Worm (Caenorhabditis elegans): ENCODE results near the gene Y81B9A.3.

Y81B9A.3 gene

DNA sequence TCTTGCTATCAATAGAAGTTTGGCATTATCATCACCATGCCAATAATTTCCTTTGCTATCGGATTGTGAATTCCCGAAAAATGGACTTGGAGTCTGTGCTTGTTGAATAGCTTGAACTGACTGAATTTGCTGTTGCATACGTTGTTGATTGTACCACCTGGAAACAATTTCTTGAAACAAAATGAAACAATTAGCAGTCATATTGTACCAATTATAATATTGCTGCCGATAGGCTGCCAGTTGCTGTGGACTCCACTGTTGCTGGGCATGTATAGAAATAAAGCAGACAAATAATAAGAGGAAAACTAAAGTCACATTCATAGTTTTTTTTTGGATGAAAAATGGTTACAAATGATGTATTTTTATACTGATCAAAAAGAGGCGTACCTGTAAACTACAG is 15.3 kb upstream of the Y81B9A.3 start, which contains the start of gene B0563.10:
Gene B0563.10, minus strand, starts transcription at position 325 of the 400 bp plus-strand sequence.
- TF ChIP-seq sma-3 (GFP tag; optimal IDR thresholded peaks at IDR 0.05) = no peak
- TF ChIP-seq unc-62 (GFP tag; optimal IDR thresholded peaks at IDR 0.05) = no peak
- no peak for TF ChIP-seq F13H6.1 (tag; optimal IDR thresholded peaks at IDR 0.05)
- TF ChIP-seq ztf-4 (tag; optimal IDR thresholded peaks at IDR 0.05) = no peak
- no peak for TF ChIP-seq egl-27 (tag; optimal IDR thresholded peaks at IDR 0.05)
- TF ChIP-seq nhr-11 (tag; optimal IDR thresholded peaks at IDR 0.05) = no peak
- TF ChIP-seq lsy-2 (tag; optimal IDR thresholded peaks at IDR 0.05) = no peak
- no peak for TF ChIP-seq elt-1 (tag; optimal IDR thresholded peaks at IDR 0.05)
- no peak for TF ChIP-seq nhr-129 (tag; optimal IDR thresholded peaks at IDR 0.05)
- no peak for TF ChIP-seq Y55F3AM.14 (GFP tag; optimal IDR thresholded peaks at IDR 0.05)
- no peak for TF ChIP-seq nhr-6 (tag; optimal IDR thresholded peaks at IDR 0.05)
- TF ChIP-seq snpc-4 (tag; optimal IDR thresholded peaks at IDR 0.05) = no peak
- no peak for TF ChIP-seq nhr-25 (tag; optimal IDR thresholded peaks at IDR 0.05)
- no peak for TF ChIP-seq nhr-12 (tag; optimal IDR thresholded peaks at IDR 0.05)
- no peak for TF ChIP-seq nhr-10 (tag; optimal IDR thresholded peaks at IDR 0.05)

DNA sequence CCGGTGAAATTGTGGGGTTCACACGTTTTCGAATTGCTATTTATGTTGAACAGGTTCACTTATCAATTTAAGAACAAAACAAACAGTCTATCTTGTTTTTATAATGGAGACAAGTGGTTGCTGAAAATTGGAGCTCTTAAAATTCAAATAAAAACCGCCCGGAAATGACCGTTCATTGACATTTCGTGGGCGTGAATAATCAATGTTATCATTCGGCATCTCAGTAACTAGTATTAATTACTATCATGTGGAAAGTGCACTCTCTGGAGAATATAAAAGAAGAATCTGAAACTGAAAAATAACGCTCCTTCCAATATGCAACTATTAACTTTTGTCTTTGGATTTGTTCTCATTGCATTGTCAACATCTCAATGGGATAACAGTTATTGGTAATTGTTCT is 14.0 kb upstream of the Y81B9A.3 start, which contains the start of gene B0563.9:
Gene B0563.9, plus strand, starts transcription at position 301 of the 400 bp plus-strand sequence.
- TF ChIP-seq nhr-237 (tag; optimal IDR thresholded peaks at IDR 0.05) (no peak), skn-1 (tag; optimal IDR thresholded peaks at IDR 0.05) (no peak), nhr-25 (tag; optimal IDR thresholded peaks at IDR 0.05) (no peak), ztf-11 (tag; optimal IDR thresholded peaks at IDR 0.05) (no peak), nhr-23 (tag; optimal IDR thresholded peaks at IDR 0.05) (no peak), alr-1 (tag; optimal IDR thresholded peaks at IDR 0.05) (no peak), lsy-2 (tag; optimal IDR thresholded peaks at IDR 0.05) (no peak), nhr-10 (tag; optimal IDR thresholded peaks at IDR 0.05) (no peak), crh-2 (tag; optimal IDR thresholded peaks at IDR 0.05) (no peak), F13H6.1 (tag; optimal IDR thresholded peaks at IDR 0.05) (no peak), ama-1 (optimal IDR thresholded peaks at IDR 0.05) (no peak), ceh-82 (tag; optimal IDR thresholded peaks at IDR 0.05) (no peak), nhr-12 (tag; optimal IDR thresholded peaks at IDR 0.05) (no peak), lin-13 (GFP tag; optimal IDR thresholded peaks at IDR 0.05) (no peak), elt-3 (tag; optimal IDR thresholded peaks at IDR 0.05) (no peak), nhr-129 (tag; optimal IDR thresholded peaks at IDR 0.05) (no peak), peb-1 (tag; optimal IDR thresholded peaks at IDR 0.05) (no peak), sma-3 (GFP tag; optimal IDR thresholded peaks at IDR 0.05) (no peak)

ce11 chrX:9170058-9170457 is 12.2 kb upstream of the Y81B9A.3 start:
- TF ChIP-seq nhr-25 (tag; optimal IDR thresholded peaks at IDR 0.05) = no peak
- TF ChIP-seq nhr-6 (tag; optimal IDR thresholded peaks at IDR 0.05) = no peak
- no peak for TF ChIP-seq zag-1 (tag; optimal IDR thresholded peaks at IDR 0.05)
- TF ChIP-seq nhr-11 (tag; optimal IDR thresholded peaks at IDR 0.05) = no peak
- TF ChIP-seq nhr-12 (tag; optimal IDR thresholded peaks at IDR 0.05) = no peak
- no peak for TF ChIP-seq nhr-129 (tag; optimal IDR thresholded peaks at IDR 0.05)
- TF ChIP-seq ama-1 (optimal IDR thresholded peaks at IDR 0.05) = no peak
- no peak for TF ChIP-seq lin-13 (GFP tag; optimal IDR thresholded peaks at IDR 0.05)
- no peak for TF ChIP-seq unc-62 (GFP tag; optimal IDR thresholded peaks at IDR 0.05)
- TF ChIP-seq gmeb-1 (tag; optimal IDR thresholded peaks at IDR 0.05) = no peak
- no peak for TF ChIP-seq ztf-4 (tag; optimal IDR thresholded peaks at IDR 0.05)
- no peak for TF ChIP-seq nhr-23 (tag; optimal IDR thresholded peaks at IDR 0.05)
- TF ChIP-seq unc-55 (GFP tag; optimal IDR thresholded peaks at IDR 0.05) = no peak
- TF ChIP-seq skn-1 (tag; optimal IDR thresholded peaks at IDR 0.05) = no peak
- TF ChIP-seq snpc-4 (tag; optimal IDR thresholded peaks at IDR 0.05) = no peak
- TF ChIP-seq ceh-16 (tag; optimal IDR thresholded peaks at IDR 0.05) = no peak

ce11 chrX:9171241-9171640 is 11.0 kb upstream of the Y81B9A.3 start, which contains the start of gene B0563.1:
B0563.1 (plus strand) TSS chrX:9171541.
- TF ChIP-seq lsy-2 (tag; optimal IDR thresholded peaks at IDR 0.05) = no peak
- no peak for TF ChIP-seq blmp-1 (tag; optimal IDR thresholded peaks at IDR 0.05; ENCODE audit: insufficient read depth)
- no peak for TF ChIP-seq sem-4 (tag; optimal IDR thresholded peaks at IDR 0.05)
- no peak for TF ChIP-seq ztf-4 (tag; optimal IDR thresholded peaks at IDR 0.05)

ce11 chrX:9172278-9172677 is 10.0 kb upstream of the Y81B9A.3 start, which contains the start of gene B0563.18:
B0563.18 (plus strand) TSS chrX:9172578.
- no peak for TF ChIP-seq unc-62 (GFP tag; optimal IDR thresholded peaks at IDR 0.05)
- TF ChIP-seq nhr-6 (tag; optimal IDR thresholded peaks at IDR 0.05) = no peak
- no peak for TF ChIP-seq nhr-23 (tag; optimal IDR thresholded peaks at IDR 0.05)
- no peak for TF ChIP-seq elt-1 (tag; optimal IDR thresholded peaks at IDR 0.05)

All from whole organism, L2 larva.